Worm (Caenorhabditis elegans): ENCODE measurements around the gene pes-23.
A peak's percentile ranks its signal among the peaks of the same experiment; 100 is the strongest.
"Not testable (repeated sequence)": the region's sequence is repeated elsewhere in the genome, so short reads cannot be mapped to it uniquely, and the experiment has no call there.

pes-23 gene

DNA sequence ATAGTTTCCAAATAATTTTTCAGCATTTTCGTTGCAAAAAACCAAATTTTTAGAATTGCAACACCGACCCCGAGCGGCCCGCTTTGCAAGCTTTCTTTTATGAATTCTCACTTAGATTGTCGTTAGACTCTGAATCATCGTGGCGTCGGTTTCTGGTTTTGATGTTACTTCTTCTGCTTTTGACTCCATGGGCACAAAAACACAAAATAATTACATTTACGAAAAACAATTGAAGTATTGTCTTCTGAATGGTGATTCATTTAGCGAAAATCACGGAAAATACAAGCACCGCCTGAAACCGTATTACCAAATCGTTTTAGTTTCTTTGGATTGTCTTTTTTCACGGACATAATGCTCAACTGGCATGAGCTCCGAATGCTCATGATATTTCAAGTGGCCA, at the start of gene pes-23:
Gene pes-23 (plus strand): TSS at position 301 of the 400 bp plus-strand sequence.
- no peak for TF ChIP-seq T22C8.4 (GFP tag; IDR thresholded peaks at IDR 0.05)
- TF ChIP-seq ztf-23 (GFP tag; IDR thresholded peaks at IDR 0.05) = no peak
- no peak for TF ChIP-seq flt-1 (GFP tag; IDR thresholded peaks at IDR 0.05)
- TF ChIP-seq tab-1 (GFP tag; IDR thresholded peaks at IDR 0.05) = no peak
- TF ChIP-seq ztf-29 (GFP tag; IDR thresholded peaks at IDR 0.05) = no peak
- TF ChIP-seq klf-2 (GFP tag; conservative IDR thresholded peaks at IDR 0.05) = no peak
- TF ChIP-seq ref-1 (GFP tag; conservative IDR thresholded peaks at IDR 0.05) = no peak
- TF ChIP-seq cog-1 (tag; optimal IDR thresholded peaks at IDR 0.05) = no peak
- no peak for TF ChIP-seq med-1 (GFP tag; optimal IDR thresholded peaks at IDR 0.05; ENCODE audit: insufficient read depth)

- TF ChIP-seq cog-1 (tag; optimal IDR thresholded peaks at IDR 0.05) (no peak), ztf-23 (GFP tag; IDR thresholded peaks at IDR 0.05) (no peak), ref-1 (GFP tag; conservative IDR thresholded peaks at IDR 0.05) (no peak), T22C8.4 (GFP tag; IDR thresholded peaks at IDR 0.05) (no peak), med-1 (GFP tag; optimal IDR thresholded peaks at IDR 0.05; ENCODE audit: insufficient read depth) (no peak)
Observed at ce11 chrX:6853318-6853717, 47.9 kb upstream of the pes-23 start, which contains the start of gene rig-3. Gene rig-3 (plus strand): TSS chrX:6853618.

ce11 chrX:6856793-6857192, 44.4 kb upstream of the pes-23 start:
- TF ChIP-seq tab-1 (GFP tag; IDR thresholded peaks at IDR 0.05) = no peak
- TF ChIP-seq med-1 (GFP tag; optimal IDR thresholded peaks at IDR 0.05; ENCODE audit: insufficient read depth) = no peak
- no peak for TF ChIP-seq flt-1 (GFP tag; IDR thresholded peaks at IDR 0.05)
- no peak for TF ChIP-seq cog-1 (tag; optimal IDR thresholded peaks at IDR 0.05)
- no peak for TF ChIP-seq klf-2 (GFP tag; conservative IDR thresholded peaks at IDR 0.05)
- no peak for TF ChIP-seq T22C8.4 (GFP tag; IDR thresholded peaks at IDR 0.05)
- no peak for TF ChIP-seq ref-1 (GFP tag; conservative IDR thresholded peaks at IDR 0.05)
- no peak for TF ChIP-seq ztf-29 (GFP tag; IDR thresholded peaks at IDR 0.05)
- no peak for TF ChIP-seq ztf-23 (GFP tag; IDR thresholded peaks at IDR 0.05)

DNA sequence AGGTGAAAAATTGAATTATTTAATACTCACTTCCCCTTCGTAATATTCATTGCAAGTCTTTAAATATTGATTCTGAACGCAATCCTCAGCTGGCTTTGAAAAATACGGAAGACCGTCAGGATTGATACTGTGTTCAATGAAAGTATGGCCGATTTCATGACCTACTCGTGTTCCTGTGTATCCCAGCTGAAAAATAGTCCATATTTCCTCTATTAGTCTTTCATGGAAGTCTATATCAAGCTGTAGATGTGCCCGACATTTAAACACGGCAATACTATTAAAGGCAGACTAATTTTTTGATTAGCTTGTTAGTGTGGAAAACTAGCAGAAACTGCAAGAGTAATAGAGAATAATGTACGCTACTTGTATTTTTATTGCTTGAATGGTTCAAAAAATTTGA, 39.6 kb upstream of the pes-23 start:
- no peak for TF ChIP-seq ref-1 (GFP tag; conservative IDR thresholded peaks at IDR 0.05)
- no peak for TF ChIP-seq cog-1 (tag; optimal IDR thresholded peaks at IDR 0.05)
- no peak for TF ChIP-seq ztf-29 (GFP tag; IDR thresholded peaks at IDR 0.05)
- no peak for TF ChIP-seq klf-2 (GFP tag; conservative IDR thresholded peaks at IDR 0.05)
- TF ChIP-seq tab-1 (GFP tag; IDR thresholded peaks at IDR 0.05) = no peak

DNA sequence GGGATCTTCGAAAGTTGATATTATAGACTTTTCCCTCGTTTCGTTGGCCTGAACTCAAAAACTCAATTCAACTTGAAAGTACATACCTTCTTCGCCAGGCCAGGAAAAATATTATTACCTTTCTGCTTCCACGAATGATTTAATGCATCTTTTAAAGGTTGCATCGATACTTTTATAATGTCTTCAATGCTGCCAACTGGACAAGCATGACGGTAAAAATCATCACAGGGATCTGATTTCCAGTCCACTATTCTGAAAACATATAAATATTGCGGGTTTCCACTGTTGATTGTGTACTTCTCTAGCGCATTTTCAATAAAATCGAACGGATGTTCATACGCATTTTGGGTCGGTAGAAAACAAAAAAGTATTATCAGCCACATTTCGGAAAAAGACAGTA, 38.1 kb upstream of the pes-23 start, which contains the start of gene nep-4:
Gene nep-4 (minus strand): TSS at position 393 of the 400 bp plus-strand sequence.
- no peak for TF ChIP-seq klf-2 (GFP tag; conservative IDR thresholded peaks at IDR 0.05)
- no peak for TF ChIP-seq ztf-29 (GFP tag; IDR thresholded peaks at IDR 0.05)
- TF ChIP-seq flt-1 (GFP tag; IDR thresholded peaks at IDR 0.05) = no peak
- no peak for TF ChIP-seq med-1 (GFP tag; optimal IDR thresholded peaks at IDR 0.05; ENCODE audit: insufficient read depth)
- TF ChIP-seq tab-1 (GFP tag; IDR thresholded peaks at IDR 0.05) = no peak
- TF ChIP-seq T22C8.4 (GFP tag; IDR thresholded peaks at IDR 0.05) = no peak
- TF ChIP-seq cog-1 (tag; optimal IDR thresholded peaks at IDR 0.05) = no peak
- TF ChIP-seq ref-1 (GFP tag; conservative IDR thresholded peaks at IDR 0.05) = no peak
- no peak for TF ChIP-seq ztf-23 (GFP tag; IDR thresholded peaks at IDR 0.05)

- no peak for TF ChIP-seq ztf-29 (GFP tag; IDR thresholded peaks at IDR 0.05)
- no peak for TF ChIP-seq flt-1 (GFP tag; IDR thresholded peaks at IDR 0.05)
- no peak for TF ChIP-seq ztf-23 (GFP tag; IDR thresholded peaks at IDR 0.05)
- TF ChIP-seq ref-1 (GFP tag; conservative IDR thresholded peaks at IDR 0.05) = no peak
- TF ChIP-seq T22C8.4 (GFP tag; IDR thresholded peaks at IDR 0.05) = no peak
- TF ChIP-seq med-1 (GFP tag; optimal IDR thresholded peaks at IDR 0.05; ENCODE audit: insufficient read depth) = no peak
- no peak for TF ChIP-seq tab-1 (GFP tag; IDR thresholded peaks at IDR 0.05)
Observed at ce11 chrX:6865839-6866238, 35.3 kb upstream of the pes-23 start, which contains the start of gene odr-10. Gene odr-10 (minus strand): TSS chrX:6865939.

DNA sequence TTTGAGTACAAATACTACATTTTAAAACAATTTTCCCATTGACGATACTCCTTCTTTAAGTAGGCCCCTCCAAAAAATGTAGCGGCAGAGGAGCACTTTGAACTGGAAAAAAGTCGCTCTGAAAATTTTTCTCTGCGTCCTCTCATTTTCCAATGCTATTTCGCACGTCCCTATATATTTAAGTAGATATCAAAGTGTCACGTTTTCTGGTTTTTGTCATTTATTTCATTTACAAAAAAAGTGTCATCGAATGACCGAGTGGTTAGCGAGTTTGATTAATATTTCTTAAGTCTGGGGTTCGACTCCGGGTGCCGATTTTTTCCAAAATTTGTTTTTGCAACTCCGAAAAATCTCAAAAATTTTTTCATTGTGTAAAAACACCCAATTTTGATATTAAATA, 34.3 kb upstream of the pes-23 start:
- TF ChIP-seq ref-1 (GFP tag; conservative IDR thresholded peaks at IDR 0.05) (no peak), T22C8.4 (GFP tag; IDR thresholded peaks at IDR 0.05) (no peak), med-1 (GFP tag; optimal IDR thresholded peaks at IDR 0.05; ENCODE audit: insufficient read depth) (no peak), klf-2 (GFP tag; conservative IDR thresholded peaks at IDR 0.05) (no peak), cog-1 (tag; optimal IDR thresholded peaks at IDR 0.05) (no peak), flt-1 (GFP tag; IDR thresholded peaks at IDR 0.05) (no peak), ztf-23 (GFP tag; IDR thresholded peaks at IDR 0.05) (no peak), tab-1 (GFP tag; IDR thresholded peaks at IDR 0.05) (no peak), ztf-29 (GFP tag; IDR thresholded peaks at IDR 0.05) (no peak)

DNA sequence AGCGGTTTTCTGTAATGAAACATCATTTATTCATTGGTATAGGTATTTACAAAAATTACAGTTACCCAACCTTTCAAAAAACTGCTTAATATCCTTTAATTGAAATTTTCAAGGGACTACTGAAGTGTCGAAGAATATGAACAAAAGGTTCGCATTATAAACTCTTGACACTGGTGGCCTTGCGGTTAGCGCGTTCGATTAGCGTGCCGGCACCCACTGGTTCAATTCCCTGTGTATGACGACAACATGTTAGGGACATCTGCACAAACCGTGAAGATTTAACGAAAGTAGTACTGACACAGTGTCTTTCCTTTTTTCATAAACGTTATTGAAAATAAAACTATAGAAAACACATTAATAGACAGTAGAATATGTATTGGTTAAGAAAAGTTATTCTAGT, 33.5 kb upstream of the pes-23 start:
- TF ChIP-seq ztf-29 (GFP tag; IDR thresholded peaks at IDR 0.05) = peak; percentile 20; the same call in 1 of the 2 replicates
- 0 out of 2 replicates have a peak, but pooled peaks have one; percentile 63 for TF ChIP-seq ztf-23 (GFP tag; IDR thresholded peaks at IDR 0.05)
- TF ChIP-seq T22C8.4 (GFP tag; IDR thresholded peaks at IDR 0.05) = no peak
- peak; percentile 69; the same call in 1 of the 2 replicates for TF ChIP-seq tab-1 (GFP tag; IDR thresholded peaks at IDR 0.05)
- no peak; the same call in 1 of the 2 replicates for TF ChIP-seq ref-1 (GFP tag; conservative IDR thresholded peaks at IDR 0.05)
- TF ChIP-seq klf-2 (GFP tag; conservative IDR thresholded peaks at IDR 0.05) = 0 out of 2 replicates have a peak, but pooled peaks have one; percentile 38
- TF ChIP-seq flt-1 (GFP tag; IDR thresholded peaks at IDR 0.05) = no peak; the same call in 1 of the 2 replicates
- TF ChIP-seq cog-1 (tag; optimal IDR thresholded peaks at IDR 0.05) = peak; percentile 37

- not testable (repeated sequence) for TF ChIP-seq flt-1, tab-1, T22C8.4 (GFP tag; IDR thresholded peaks at IDR 0.05)
Observed at ce11 chrX:6868669-6869068, 32.5 kb upstream of the pes-23 start, which contains the start of gene C53B7.6. Gene C53B7.6 (minus strand): TSS chrX:6868769.

ce11 chrX:6874723-6875122, 26.5 kb upstream of the pes-23 start, which contains the start of gene F41C6.4:
Gene F41C6.4 (minus strand): TSS chrX:6874823.
- no peak for TF ChIP-seq T22C8.4 (GFP tag; IDR thresholded peaks at IDR 0.05)
- TF ChIP-seq flt-1 (GFP tag; IDR thresholded peaks at IDR 0.05) = no peak
- TF ChIP-seq ztf-23 (GFP tag; IDR thresholded peaks at IDR 0.05) = no peak
- TF ChIP-seq ztf-29 (GFP tag; IDR thresholded peaks at IDR 0.05) = no peak
- no peak for TF ChIP-seq cog-1 (tag; optimal IDR thresholded peaks at IDR 0.05)
- TF ChIP-seq ref-1 (GFP tag; conservative IDR thresholded peaks at IDR 0.05) = no peak

Measured in whole organism, midembryonic.